Worm (Caenorhabditis elegans) whole organism, L4/young adult: ENCODE measurements around the gene nhr-207.
"Not testable (repeated sequence)": the region's sequence is repeated elsewhere in the genome, so short reads cannot be mapped to it uniquely, and the experiment has no call there.

Experiments used
- W03F9.2 ChIP-seq: fragments of 150-350 bp; optimal IDR thresholded peaks from 2 replicates; lab custom pipeline; 2014; ENCODE audit warnings: missing biosample characterization, missing genetic modification characterization
- dao-5 ChIP-seq: sonication (generic microtip); optimal IDR thresholded peaks from 2 replicates; lab custom pipeline; 2016; ENCODE audit warnings: missing genotype, missing genetic modification characterization, moderate library complexity, missing compliant biosample characterization
- him-1 ChIP-seq: sonication (generic microtip); optimal IDR thresholded peaks from 2 replicates; lab custom pipeline; 2016; ENCODE audit warnings: missing genotype, missing genetic modification reagents, missing genetic modification characterization, missing compliant biosample characterization

The nhr-207 gene

ce11 chrV:12115150-12115549, 19.2 kb downstream of the nhr-207 start:
- no peak for TF ChIP-seq W03F9.2 (tag; lab: Kevin White, UChicago)
- TF ChIP-seq him-1 (tag; lab: Kevin White, UChicago), result no peak
- TF ChIP-seq dao-5 (tag; lab: Kevin White, UChicago), result no peak

- TF ChIP-seq W03F9.2 (tag; lab: Kevin White, UChicago) (no peak), him-1 (tag; lab: Kevin White, UChicago) (no peak), dao-5 (tag; lab: Kevin White, UChicago) (no peak)
Measured at ce11 chrV:12117567-12118053, 21.7 kb downstream of the nhr-207 start, which contains the start of gene C13C4.8. C13C4.8 (plus strand) TSS chrV:12118003.

- TF ChIP-seq W03F9.2 (tag; lab: Kevin White, UChicago) (no peak), dao-5 (tag; lab: Kevin White, UChicago) (no peak), him-1 (tag; lab: Kevin White, UChicago) (no peak)
Measured at ce11 chrV:12120381-12120780, 24.4 kb downstream of the nhr-207 start, which contains the start of gene C13C4.7. C13C4.7 (minus strand) TSS chrV:12120481.

ce11 chrV:12121274-12121673, 25.3 kb downstream of the nhr-207 start, which contains the start of gene C13C4.6:
C13C4.6 (plus strand) TSS chrV:12121574.
- TF ChIP-seq dao-5 (tag; lab: Kevin White, UChicago) (no peak), W03F9.2 (tag; lab: Kevin White, UChicago) (no peak), him-1 (tag; lab: Kevin White, UChicago) (no peak)

ce11 chrV:12130688-12131087, 34.7 kb downstream of the nhr-207 start, which contains the start of gene C27A7.6:
C27A7.6 (minus strand) TSS chrV:12130788.
- not testable (repeated sequence) for TF ChIP-seq W03F9.2, dao-5, him-1 (tag; lab: Kevin White, UChicago)

- not testable (repeated sequence) for TF ChIP-seq dao-5, him-1, W03F9.2 (tag; lab: Kevin White, UChicago)
Measured at ce11 chrV:12131157-12131556, 35.2 kb downstream of the nhr-207 start, which contains the start of gene enpp-1. enpp-1 (plus strand) TSS chrV:12131457.

- TF ChIP-seq W03F9.2 (tag; lab: Kevin White, UChicago) (no peak), him-1 (tag; lab: Kevin White, UChicago) (no peak), dao-5 (tag; lab: Kevin White, UChicago) (no peak)
Measured at ce11 chrV:12137942-12138341, 42.0 kb downstream of the nhr-207 start.

ce11 chrV:12140625-12141024, 44.7 kb downstream of the nhr-207 start, which contains the start of gene C27A7.3:
C27A7.3 (plus strand) TSS chrV:12140925.
- TF ChIP-seq him-1 (tag; lab: Kevin White, UChicago) (no peak), W03F9.2 (tag; lab: Kevin White, UChicago) (no peak)
